Fruit fly (Drosophila melanogaster): ENCODE results near the gene CG42327.

The CG42327 gene

dm6 chr3R:11648356-11649355, 7.3 kb upstream of the CG42327 start (continued):
- TF ChIP-seq CG13296 (GFP tag; optimal IDR thresholded peaks at IDR 0.05) (no peak), Dbx (GFP tag; IDR thresholded peaks at IDR 0.05) (no peak), CG3407 (GFP tag; optimal IDR thresholded peaks at IDR 0.05) (no peak), unpg (GFP tag; optimal IDR thresholded peaks at IDR 0.05) (no peak), Awh (GFP tag; IDR thresholded peaks at IDR 0.05) (no peak), CG10267 (tag; optimal IDR thresholded peaks at IDR 0.05) (no peak), chn (GFP tag; optimal IDR thresholded peaks at IDR 0.05) (no peak), lmd (GFP tag; IDR thresholded peaks at IDR 0.05) (no peak), CG10462 (GFP tag; optimal IDR thresholded peaks at IDR 0.05) (no peak), aop (GFP tag; IDR thresholded peaks at IDR 0.05) (no peak), Atf6 (GFP tag; IDR thresholded peaks at IDR 0.05) (no peak), Mad (GFP tag; optimal IDR thresholded peaks at IDR 0.05) (no peak), gsb (GFP tag; IDR thresholded peaks at IDR 0.05) (no peak), CG10431 (GFP tag; optimal IDR thresholded peaks at IDR 0.05) (no peak), insv (GFP tag; optimal IDR thresholded peaks at IDR 0.05) (peak; percentile 67 to 94), Hand (GFP tag; optimal IDR thresholded peaks at IDR 0.05) (no peak), slbo (GFP tag; IDR thresholded peaks at IDR 0.05) (0 out of 2 replicates have a peak, but pooled peaks have one; percentile 31), wek (GFP tag; optimal IDR thresholded peaks at IDR 0.05) (no peak), dmrt11E (tag; optimal IDR thresholded peaks at IDR 0.05) (no peak), da (GFP tag; optimal IDR thresholded peaks at IDR 0.05) (no peak), yki (optimal IDR thresholded peaks at IDR 0.05) (no peak), Mrtf (GFP tag; IDR thresholded peaks at IDR 0.05) (no peak), row (GFP tag; IDR thresholded peaks at IDR 0.05) (0 out of 3 replicates have a peak, but pooled peaks have one; percentile 6), NC2β (GFP tag; optimal IDR thresholded peaks at IDR 0.05) (no peak), Kr (GFP tag; optimal IDR thresholded peaks at IDR 0.05) (no peak), pho (GFP tag; optimal IDR thresholded peaks at IDR 0.05) (no peak), CG3847 (GFP tag; IDR thresholded peaks at IDR 0.05) (0 out of 2 replicates have a peak, but pooled peaks have one; percentile 26)

DNA sequence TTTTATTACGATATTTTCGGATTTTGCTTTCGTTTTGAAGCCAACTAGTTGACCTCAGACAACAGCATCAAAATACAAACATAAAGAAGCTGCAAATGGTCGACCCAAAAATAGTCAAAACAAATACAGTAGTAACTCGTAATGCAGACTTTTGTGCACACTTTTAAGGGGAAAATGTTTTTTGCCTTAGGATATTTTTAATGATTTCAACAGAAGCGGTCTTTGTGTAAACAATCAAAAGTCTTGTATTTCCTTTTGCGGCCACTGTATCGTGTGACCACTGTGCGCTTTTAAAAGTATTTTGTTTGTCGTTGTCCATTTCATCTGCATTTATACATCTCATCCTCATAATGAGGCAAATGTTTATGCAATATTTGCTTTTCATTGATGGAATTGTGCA, 6.5 kb upstream of the CG42327 start:
- TF ChIP-seq CG6854 (GFP tag; optimal IDR thresholded peaks at IDR 0.05), result peak; percentile 89
- no peak for TF ChIP-seq CG9797 (GFP tag; optimal IDR thresholded peaks at IDR 0.05)
- peak; percentile 97 for TF ChIP-seq az2 (GFP tag; optimal IDR thresholded peaks at IDR 0.05)
- TF ChIP-seq CG4360 (GFP tag; IDR thresholded peaks at IDR 0.05), result peak; percentile 59; the same call in 1 of the 2 replicates
- TF ChIP-seq hkb (optimal IDR thresholded peaks at IDR 0.05), result no peak
- peak; percentile 97 for TF ChIP-seq hkb (GFP tag; IDR thresholded peaks at IDR 0.05)
- TF ChIP-seq Dip2 (GFP tag; IDR thresholded peaks at IDR 0.05), result peak; percentile 32; the same call in 1 of the 2 replicates
- peak; percentile 64 for TF ChIP-seq CG30020 (tag; optimal IDR thresholded peaks at IDR 0.05)
- peak; percentile 98 for TF ChIP-seq ci (GFP tag; IDR thresholded peaks at IDR 0.05)
- TF ChIP-seq CG13894 (tag; optimal IDR thresholded peaks at IDR 0.05), result peak; percentile 93
- TF ChIP-seq CG7271 (tag; optimal IDR thresholded peaks at IDR 0.05), result peak; percentile 21
- peak; percentile 98 for TF ChIP-seq CG10366 (GFP tag; IDR thresholded peaks at IDR 0.05)
- peak; percentile 98 for TF ChIP-seq dpn (GFP tag; optimal IDR thresholded peaks at IDR 0.05)
- TF ChIP-seq maf-S (GFP tag; optimal IDR thresholded peaks at IDR 0.05), result peak; percentile 97
- peak; percentile 85 for TF ChIP-seq CG10274 (GFP tag; optimal IDR thresholded peaks at IDR 0.05)
- peak; percentile 96 for TF ChIP-seq CG12744 (GFP tag; optimal IDR thresholded peaks at IDR 0.05)
- no peak for TF ChIP-seq HLHmδ (GFP tag; optimal IDR thresholded peaks at IDR 0.05)
- TF ChIP-seq mirr (GFP tag; optimal IDR thresholded peaks at IDR 0.05), result peak; percentile 98
- TF ChIP-seq CG42726 (GFP tag; IDR thresholded peaks at IDR 0.05; ENCODE audit: partially characterized antibody), result no peak
- peak; percentile 88 for TF ChIP-seq CG12236 (GFP tag; optimal IDR thresholded peaks at IDR 0.05)
- TF ChIP-seq Dfd (GFP tag; optimal IDR thresholded peaks at IDR 0.05), result no peak
- peak; percentile 92 for TF ChIP-seq CG11696 (GFP tag; IDR thresholded peaks at IDR 0.05)
- TF ChIP-seq sens (GFP tag), result peak; percentile 99
- peak; percentile 97 for TF ChIP-seq Awh (GFP tag; IDR thresholded peaks at IDR 0.05)
- peak; percentile 97 for TF ChIP-seq CG30403 (GFP tag; optimal IDR thresholded peaks at IDR 0.05)
